Worm (Caenorhabditis elegans) whole organism, midembryonic: Measurements from ENCODE around the gene lem-2.

Source experiments
- flt-1 ChIP-seq: fragments of 200-800 bp; sonication (Bioruptor generic); IDR thresholded peaks from 2 replicates; pipeline ENCODE4 v1.3.6; 2022; ENCODE audit warnings: missing genetic modification characterization, missing compliant biosample characterization
- ref-1 ChIP-seq: fragments of 200-800 bp; sonication (Bioruptor generic); conservative IDR thresholded peaks from 2 replicates; pipeline ENCODE4 v1.3.6; 2022; ENCODE audit warnings: missing genetic modification reagents, missing genetic modification characterization, missing compliant biosample characterization

- TF ChIP-seq flt-1 (no peak), ref-1 (no peak)
Observed at ce11 chrII:14106164-14106563, 42.9 kb downstream of the lem-2 start.
